Fruit fly (Drosophila melanogaster) whole organism, adult: ENCODE measurements around the gene CG15357.

Source experiments
- CG11617 ChIP-seq: fragments of 200-800 bp; sonication (Bioruptor generic); optimal IDR thresholded peaks from 2 replicates; lab custom pipeline; 2017; ENCODE audit warnings: mild to moderate bottlenecking, missing biosample characterization, missing genetic modification reagents, missing genetic modification characterization
- CG12768 ChIP-seq: fragments of 200-800 bp; sonication (Bioruptor generic); optimal IDR thresholded peaks from 2 replicates; lab custom pipeline; 2017; ENCODE audit warnings: missing biosample characterization, missing genetic modification characterization, mild to moderate bottlenecking, moderate library complexity, missing genetic modification reagents
- CG14711 ChIP-seq: fragments of 200-800 bp; sonication (Bioruptor generic); optimal IDR thresholded peaks from 2 replicates; lab custom pipeline; 2018; ENCODE audit warnings: missing biosample characterization, mild to moderate bottlenecking, missing genetic modification characterization, moderate library complexity
- CG1620 ChIP-seq: fragments of 200-800 bp; sonication (Bioruptor generic); optimal IDR thresholded peaks from 2 replicates; lab custom pipeline; 2016; ENCODE audit warnings: missing biosample characterization, missing genetic modification characterization
- CG33017 ChIP-seq: fragments of 200-800 bp; sonication (Bioruptor generic); optimal IDR thresholded peaks from 2 replicates; lab custom pipeline; 2018; ENCODE audit warnings: missing biosample characterization, mild to moderate bottlenecking, missing genetic modification characterization, moderate library complexity
- CG5204 ChIP-seq: fragments of 200-800 bp; sonication (Bioruptor generic); optimal IDR thresholded peaks from 2 replicates; lab custom pipeline; 2016; ENCODE audit warnings: missing biosample characterization, missing genetic modification characterization
- CG7045 ChIP-seq: fragments of 200-800 bp; sonication (Bioruptor generic); optimal IDR thresholded peaks from 2 replicates; lab custom pipeline; 2017; ENCODE audit warnings: missing biosample characterization, mild to moderate bottlenecking, missing genetic modification characterization
- CG7101 ChIP-seq: fragments of 200-800 bp; sonication (Bioruptor generic); optimal IDR thresholded peaks from 2 replicates; lab custom pipeline; 2018; ENCODE audit warnings: missing biosample characterization, mild to moderate bottlenecking, missing genetic modification characterization, moderate library complexity
- Clk ChIP-seq: fragments of 200-800 bp; sonication (Bioruptor generic); optimal IDR thresholded peaks from 2 replicates; lab custom pipeline; 2017; ENCODE audit warnings: missing biosample characterization, missing genetic modification characterization
- Crg-1 ChIP-seq: fragments of 200-800 bp; sonication (Bioruptor generic); optimal IDR thresholded peaks from 2 replicates; lab custom pipeline; 2016; ENCODE audit warnings: missing biosample characterization, missing genetic modification characterization
- Hr96 ChIP-seq: fragments of 200-800 bp; sonication (Bioruptor generic); optimal IDR thresholded peaks from 2 replicates; lab custom pipeline; 2016; ENCODE audit warnings: missing biosample characterization, missing genetic modification characterization
- Mnt ChIP-seq: fragments of 200-800 bp; sonication (Bioruptor generic); optimal IDR thresholded peaks from 2 replicates; lab custom pipeline; 2016; ENCODE audit warnings: missing biosample characterization, mild to moderate bottlenecking, missing genetic modification characterization
- bab1 ChIP-seq: fragments of 200-800 bp; sonication (Bioruptor generic); optimal IDR thresholded peaks from 3 replicates; lab custom pipeline; 2019; ENCODE audit warnings: missing biosample characterization, mild to moderate bottlenecking, missing genetic modification characterization, moderate library complexity
- cic ChIP-seq: fragments of 200-800 bp; sonication (Bioruptor generic); optimal IDR thresholded peaks from 2 replicates; lab custom pipeline; 2017; ENCODE audit warnings: missing biosample characterization, mild to moderate bottlenecking, missing genetic modification characterization, moderate library complexity
- cnc ChIP-seq, 2 experiments: fragments of >200 bp; optimal IDR thresholded peaks; 2 replicates each; lab custom pipeline; 2017
- kay ChIP-seq: fragments of 200-800 bp; sonication (Bioruptor generic); peaks from one replicate; lab custom pipeline; 2016; ENCODE audit warnings: missing biosample characterization, missing genetic modification characterization, borderline replicate concordance
- ovo ChIP-seq: fragments of 200-800 bp; sonication (Bioruptor generic); optimal IDR thresholded peaks from 2 replicates; lab custom pipeline; 2016; ENCODE audit warnings: missing biosample characterization, missing genetic modification characterization
- pad ChIP-seq: fragments of 200-800 bp; sonication (Bioruptor generic); optimal IDR thresholded peaks from 3 replicates; lab custom pipeline; 2017; ENCODE audit warnings: missing biosample characterization, missing genetic modification characterization, mild to moderate bottlenecking, moderate library complexity, missing genetic modification reagents
- tj ChIP-seq: fragments of 200-800 bp; sonication (Bioruptor generic); optimal IDR thresholded peaks from 3 replicates; lab custom pipeline; 2017; ENCODE audit warnings: missing biosample characterization, mild to moderate bottlenecking, missing genetic modification characterization, moderate library complexity
- toe ChIP-seq: fragments of 200-800 bp; sonication (Bioruptor generic); optimal IDR thresholded peaks from 2 replicates; lab custom pipeline; 2016; ENCODE audit warnings: missing biosample characterization, missing genetic modification characterization

The CG15357 gene

DNA sequence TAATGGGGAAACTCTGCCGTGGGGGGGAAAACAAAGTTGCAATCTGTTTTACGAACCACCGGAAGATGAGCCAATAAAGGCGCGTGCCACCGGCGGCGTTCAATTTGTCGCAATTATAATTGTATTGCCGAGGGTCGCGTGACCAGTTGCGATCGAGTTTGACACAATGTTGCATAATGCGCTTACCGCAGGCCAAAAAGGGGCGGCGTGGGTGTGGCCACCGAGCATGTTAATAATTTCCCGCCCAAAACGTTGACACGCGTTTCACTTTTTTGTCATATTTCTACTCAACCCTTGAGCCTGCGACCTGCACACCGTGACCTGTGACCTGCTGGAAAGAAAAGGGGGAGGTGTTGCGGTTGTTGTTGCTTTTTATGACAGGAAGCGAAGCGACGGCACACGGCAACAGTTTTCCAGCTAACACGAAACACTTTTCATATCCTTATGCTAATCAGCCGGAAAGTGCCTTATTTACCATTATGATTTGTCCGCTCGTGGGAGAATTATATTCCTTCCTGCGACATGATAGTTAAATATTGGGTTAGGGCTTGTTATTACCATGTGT lies 16.5 kb upstream of the CG15357 start:
- no peak for TF ChIP-seq pad (GFP tag; lab: Kevin White, UChicago)
- TF ChIP-seq CG7101 (tag; lab: Kevin White, UChicago): no peak
- TF ChIP-seq Hr96 (GFP tag; lab: Kevin White, UChicago): no peak
- TF ChIP-seq ovo (GFP tag; lab: Kevin White, UChicago): no peak
- TF ChIP-seq Crg-1 (GFP tag; lab: Kevin White, UChicago): no peak
- TF ChIP-seq kay (GFP tag; lab: Kevin White, UChicago): no peak
- no peak for TF ChIP-seq CG11617 (GFP tag; lab: Kevin White, UChicago)
- no peak for TF ChIP-seq CG33017
- no peak for TF ChIP-seq CG5204 (GFP tag; lab: Kevin White, UChicago)
- no peak for TF ChIP-seq cic
- no peak for TF ChIP-seq Clk
- TF ChIP-seq tj (GFP tag; lab: Kevin White, UChicago): no peak
- no peak for TF ChIP-seq Mnt (GFP tag; lab: Kevin White, UChicago)
- TF ChIP-seq bab1 (GFP tag; lab: Kevin White, UChicago): no peak
- no peak for TF ChIP-seq toe (GFP tag; lab: Kevin White, UChicago)
- no peak for TF ChIP-seq cnc (optimal IDR thresholded peaks at IDR 0.05; lab: Kevin White, UChicago)
- no peak for TF ChIP-seq CG12768

DNA sequence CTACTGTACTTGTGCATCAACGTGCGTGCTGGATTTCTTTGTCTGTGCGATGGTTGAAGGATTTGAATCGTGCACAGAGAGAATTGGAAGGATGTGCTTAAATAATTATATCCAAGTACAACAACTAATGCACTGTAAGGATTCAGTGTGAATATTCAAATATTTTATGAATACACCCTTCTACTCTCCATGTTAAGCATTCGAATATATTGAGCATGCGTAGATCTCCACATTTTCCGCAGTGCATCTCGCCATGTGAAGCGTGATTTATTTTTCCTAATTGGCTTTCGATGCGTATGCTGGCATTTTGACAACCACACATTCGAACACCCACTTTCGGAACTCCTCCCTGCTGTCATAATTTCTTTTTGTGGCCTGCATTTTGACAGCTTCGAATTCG lies 14.5 kb upstream of the CG15357 start:
- no peak for TF ChIP-seq cic
- no peak for TF ChIP-seq CG5204 (GFP tag; lab: Kevin White, UChicago)
- TF ChIP-seq kay (GFP tag; lab: Kevin White, UChicago): no peak
- no peak for TF ChIP-seq CG11617 (GFP tag; lab: Kevin White, UChicago)
- TF ChIP-seq cnc (optimal IDR thresholded peaks at IDR 0.05; lab: Kevin White, UChicago): no peak
- TF ChIP-seq CG33017: no peak
- TF ChIP-seq toe (GFP tag; lab: Kevin White, UChicago): no peak
- no peak for TF ChIP-seq CG7045
- no peak for TF ChIP-seq CG1620 (GFP tag; lab: Kevin White, UChicago)

DNA sequence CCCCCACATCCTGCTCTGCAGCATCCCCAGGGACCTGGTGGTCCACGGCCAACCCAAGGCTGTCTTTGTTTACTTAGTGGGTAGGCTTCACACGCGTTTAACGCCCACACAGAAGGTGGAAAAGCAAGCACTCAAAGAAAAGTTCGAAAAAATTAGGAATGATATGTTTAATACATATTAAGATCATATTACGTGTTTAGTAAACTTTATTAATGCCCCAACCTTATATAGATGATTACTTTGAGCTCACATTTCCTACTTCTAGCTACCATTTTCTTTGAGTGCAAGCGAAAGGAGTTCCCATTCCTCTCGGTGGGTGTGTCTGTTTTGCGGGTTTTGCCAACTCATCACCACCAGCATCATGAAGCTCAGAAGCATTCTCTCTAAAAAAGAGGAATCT lies 13.9 kb upstream of the CG15357 start:
- no peak for TF ChIP-seq cic
- no peak for TF ChIP-seq Hr96 (GFP tag; lab: Kevin White, UChicago)
- TF ChIP-seq CG12768: no peak
- TF ChIP-seq cnc (optimal IDR thresholded peaks at IDR 0.05; lab: Kevin White, UChicago): no peak
- TF ChIP-seq CG14711: no peak
- no peak for TF ChIP-seq Crg-1 (GFP tag; lab: Kevin White, UChicago)
- no peak for TF ChIP-seq CG11617 (GFP tag; lab: Kevin White, UChicago)
- TF ChIP-seq CG5204 (GFP tag; lab: Kevin White, UChicago): no peak
- no peak for TF ChIP-seq kay (GFP tag; lab: Kevin White, UChicago)
- no peak for TF ChIP-seq CG7045
- no peak for TF ChIP-seq CG7101 (tag; lab: Kevin White, UChicago)
- TF ChIP-seq CG1620 (GFP tag; lab: Kevin White, UChicago): no peak
- no peak for TF ChIP-seq Clk

DNA sequence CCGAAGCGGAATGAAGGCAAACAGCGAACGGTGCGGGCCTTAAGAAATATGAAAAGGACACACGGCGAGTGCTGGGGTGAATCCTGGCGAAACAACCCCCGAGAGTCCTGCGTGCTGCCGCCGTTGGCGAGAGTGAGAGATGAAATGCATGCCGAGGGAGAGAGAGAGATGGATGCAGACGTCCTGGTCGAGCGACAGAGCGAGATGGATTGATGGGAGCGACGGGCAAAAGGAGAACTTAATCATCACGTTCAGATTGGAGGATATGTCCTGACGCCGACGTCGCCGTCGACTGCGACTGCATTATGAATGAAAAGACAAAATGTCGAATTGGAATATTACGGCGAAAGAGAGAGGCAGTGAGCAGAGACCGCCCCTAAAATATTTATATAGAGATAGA lies 9.0 kb upstream of the CG15357 start:
- TF ChIP-seq CG1620 (GFP tag; lab: Kevin White, UChicago): no peak
- no peak for TF ChIP-seq CG14711
- no peak for TF ChIP-seq CG11617 (GFP tag; lab: Kevin White, UChicago)
- no peak for TF ChIP-seq toe (GFP tag; lab: Kevin White, UChicago)
- no peak for TF ChIP-seq cic
- no peak for TF ChIP-seq CG7045
- no peak for TF ChIP-seq tj (GFP tag; lab: Kevin White, UChicago)
- no peak for TF ChIP-seq CG33017
- TF ChIP-seq Clk: no peak
- no peak for TF ChIP-seq pad (GFP tag; lab: Kevin White, UChicago)
- TF ChIP-seq CG12768: no peak
- TF ChIP-seq bab1 (GFP tag; lab: Kevin White, UChicago): no peak
- TF ChIP-seq Crg-1 (GFP tag; lab: Kevin White, UChicago): no peak
- TF ChIP-seq Hr96 (GFP tag; lab: Kevin White, UChicago): no peak
- no peak for TF ChIP-seq CG5204 (GFP tag; lab: Kevin White, UChicago)
- TF ChIP-seq CG7101 (tag; lab: Kevin White, UChicago): no peak
- no peak for TF ChIP-seq Mnt (GFP tag; lab: Kevin White, UChicago)
- no peak for TF ChIP-seq kay (GFP tag; lab: Kevin White, UChicago)
- TF ChIP-seq ovo (GFP tag; lab: Kevin White, UChicago): no peak
- no peak for TF ChIP-seq cnc (optimal IDR thresholded peaks at IDR 0.05; lab: Kevin White, UChicago)

DNA sequence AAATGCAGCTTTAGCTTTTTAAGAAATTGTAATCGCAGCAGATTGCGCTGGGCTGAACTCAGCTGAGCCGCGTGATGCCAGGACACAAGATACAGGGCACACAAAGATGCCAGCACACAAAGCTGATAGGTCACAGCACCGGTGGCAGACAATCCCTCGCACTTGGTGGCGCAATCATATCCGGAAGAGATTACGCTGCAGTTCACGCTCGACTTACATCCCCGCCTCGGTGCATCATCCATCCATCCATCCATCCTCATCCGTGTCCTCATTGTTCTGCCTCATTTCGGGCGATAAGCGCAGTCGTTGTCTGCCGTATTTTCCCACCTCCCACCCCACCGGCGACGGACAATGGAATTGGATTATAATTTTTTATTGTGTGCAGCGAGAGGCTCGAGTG lies 2.5 kb upstream of the CG15357 start:
- TF ChIP-seq ovo (GFP tag; lab: Kevin White, UChicago) (no peak), kay (GFP tag; lab: Kevin White, UChicago) (no peak), Hr96 (GFP tag; lab: Kevin White, UChicago) (no peak), Clk (no peak), CG7045 (no peak), Mnt (GFP tag; lab: Kevin White, UChicago) (no peak), CG33017 (no peak), CG5204 (GFP tag; lab: Kevin White, UChicago) (no peak), Crg-1 (GFP tag; lab: Kevin White, UChicago) (no peak), CG7101 (tag; lab: Kevin White, UChicago) (no peak)

DNA sequence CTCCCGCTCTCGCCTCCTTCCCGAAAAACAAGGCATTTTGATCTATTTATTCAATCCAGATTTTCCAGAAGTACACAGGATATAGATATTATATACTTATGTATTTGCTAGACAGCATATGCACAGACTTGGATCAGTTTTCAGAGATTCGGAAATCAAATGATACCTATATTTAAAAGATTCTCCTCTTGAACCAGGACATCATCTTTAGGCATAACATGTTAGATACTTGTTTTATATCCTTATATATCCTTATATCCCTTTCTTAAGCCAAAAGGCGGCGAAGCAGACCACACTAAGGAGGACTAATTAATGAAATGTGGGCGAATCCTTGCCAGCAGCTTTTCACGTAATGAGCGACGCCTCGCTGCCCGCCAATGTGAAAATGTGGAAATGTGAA lies 1.1 kb upstream of the CG15357 start, which contains the start of gene CG33673:
CG33673 (minus strand) TSS at position 101 of the 400 bp plus-strand sequence.
- TF ChIP-seq CG14711: no peak
